Worm (Caenorhabditis elegans): ENCODE results near the gene srh-10.
A peak's percentile ranks its signal among the peaks of the same experiment; 100 is the strongest.

Gene srh-10

ce11 chrV:6053188-6053687 is 13.7 kb downstream of the srh-10 start, which contains the start of gene seip-1 (continued):
- no peak for TF ChIP-seq nhr-84 (tag; optimal IDR thresholded peaks at IDR 0.05)
- TF ChIP-seq ceh-88 (GFP tag; IDR thresholded peaks at IDR 0.05), result peak; percentile 76
- TF ChIP-seq F16B12.6 (tag; optimal IDR thresholded peaks at IDR 0.05), result peak; percentile 66
- TF ChIP-seq nhr-12 (tag; optimal IDR thresholded peaks at IDR 0.05), result no peak
- peak; percentile 90 for TF ChIP-seq xbp-1 (tag; optimal IDR thresholded peaks at IDR 0.05)
- peak; percentile 92 for TF ChIP-seq fkh-8 (tag; optimal IDR thresholded peaks at IDR 0.05)
- TF ChIP-seq mdl-1 (tag; optimal IDR thresholded peaks at IDR 0.05), result peak in 1 of 2 experiments; percentile 82
- no peak for TF ChIP-seq nhr-28 (tag; optimal IDR thresholded peaks at IDR 0.05)
- TF ChIP-seq snpc-4 (tag; optimal IDR thresholded peaks at IDR 0.05), result peak; percentile 71
- peak; percentile 81 for TF ChIP-seq nhr-19 (GFP tag; conservative IDR thresholded peaks at IDR 0.05)
- no peak for TF ChIP-seq hlh-17 (GFP tag; optimal IDR thresholded peaks at IDR 0.05; ENCODE audit: borderline replicate concordance)
- TF ChIP-seq lin-15B (tag; optimal IDR thresholded peaks at IDR 0.05), result peak; percentile 80
- no peak for TF ChIP-seq zip-4 (GFP tag; optimal IDR thresholded peaks at IDR 0.05)
- TF ChIP-seq lin-35 (GFP tag; optimal IDR thresholded peaks at IDR 0.05), result peak; percentile 81 to 87
- no peak for TF ChIP-seq efl-3 (GFP tag; optimal IDR thresholded peaks at IDR 0.05)
- peak; percentile 91 for TF ChIP-seq snu-23 (GFP tag; optimal IDR thresholded peaks at IDR 0.05)
- peak; percentile 89 for TF ChIP-seq skn-1 (tag; optimal IDR thresholded peaks at IDR 0.05)
- no peak for TF ChIP-seq alr-1 (tag; optimal IDR thresholded peaks at IDR 0.05; ENCODE audit: borderline replicate concordance)
- peak; percentile 69 for TF ChIP-seq isw-1 (GFP tag; IDR thresholded peaks at IDR 0.05)
- no peak for TF ChIP-seq grh-1 (GFP tag; IDR thresholded peaks at IDR 0.05)
- peak; percentile 25 for TF ChIP-seq pax-3 (tag; optimal IDR thresholded peaks at IDR 0.05)
- peak; percentile 72 for TF ChIP-seq nhr-237 (tag; optimal IDR thresholded peaks at IDR 0.05)
- peak; percentile 70 for TF ChIP-seq irx-1 (tag; optimal IDR thresholded peaks at IDR 0.05)
- TF ChIP-seq nhr-77 (tag; optimal IDR thresholded peaks at IDR 0.05), result peak; percentile 78
- TF ChIP-seq ceh-90 (tag; optimal IDR thresholded peaks at IDR 0.05), result peak; percentile 19
- TF ChIP-seq ceh-82 (tag; optimal IDR thresholded peaks at IDR 0.05), result peak; percentile 64 to 87 (median 66)
- TF ChIP-seq unc-62 (GFP tag; optimal IDR thresholded peaks at IDR 0.05), result no peak
- peak; percentile 68 for TF ChIP-seq zag-1 (tag; optimal IDR thresholded peaks at IDR 0.05)
- TF ChIP-seq ztf-4 (tag; optimal IDR thresholded peaks at IDR 0.05), result peak; percentile 64
- no peak for TF ChIP-seq unc-98 (GFP tag; IDR thresholded peaks at IDR 0.05)
- TF ChIP-seq tbx-2 (tag; optimal IDR thresholded peaks at IDR 0.05), result peak; percentile 75
- peak in 2 of 6 experiments; percentile 56 to 58 for TF ChIP-seq elt-3 (tag; optimal IDR thresholded peaks at IDR 0.05)

ce11 chrV:6051159-6051558 is 15.8 kb downstream of the srh-10 start, which contains the start of gene jamp-1:
Gene jamp-1, minus strand, starts transcription at chrV:6051259.
- no peak for TF ChIP-seq tbx-2 (tag; optimal IDR thresholded peaks at IDR 0.05)
- TF ChIP-seq unc-130 (tag; optimal IDR thresholded peaks at IDR 0.05), result no peak
- TF ChIP-seq nhr-12 (tag; optimal IDR thresholded peaks at IDR 0.05), result no peak
- TF ChIP-seq mep-1 (tag; optimal IDR thresholded peaks at IDR 0.05), result no peak
- TF ChIP-seq snu-23 (GFP tag; optimal IDR thresholded peaks at IDR 0.05), result no peak
- TF ChIP-seq Y116A8C.19 (tag; optimal IDR thresholded peaks at IDR 0.05; ENCODE audit: borderline replicate concordance), result no peak
- no peak for TF ChIP-seq lin-14 (GFP tag; optimal IDR thresholded peaks at IDR 0.05)
- TF ChIP-seq snpc-4 (tag; optimal IDR thresholded peaks at IDR 0.05), result no peak
- no peak for TF ChIP-seq fos-1 (tag; optimal IDR thresholded peaks at IDR 0.05)
- TF ChIP-seq elt-2 (tag; optimal IDR thresholded peaks at IDR 0.05), result no peak
- no peak for TF ChIP-seq tlp-1 (tag; optimal IDR thresholded peaks at IDR 0.05)
- no peak for TF ChIP-seq rnt-1 (tag; optimal IDR thresholded peaks at IDR 0.05)
- no peak for TF ChIP-seq fkh-4 (tag; optimal IDR thresholded peaks at IDR 0.05; ENCODE audit: borderline replicate concordance)
- no peak for TF ChIP-seq grh-1 (GFP tag; IDR thresholded peaks at IDR 0.05)
- no peak for TF ChIP-seq ztf-11 (tag; optimal IDR thresholded peaks at IDR 0.05)
- no peak for TF ChIP-seq nhr-19 (GFP tag; conservative IDR thresholded peaks at IDR 0.05)
- no peak for TF ChIP-seq lin-15B (tag; optimal IDR thresholded peaks at IDR 0.05)

Data from whole organism, L1 larva.